Fruit fly (Drosophila melanogaster) whole organism, prepupa: Measurements from ENCODE around the gene CG10973.

Experiments used
- Blimp-1 ChIP-seq: fragments of 200-800 bp; sonication (Bioruptor generic); optimal IDR thresholded peaks from 3 replicates; lab custom pipeline; 2017; ENCODE audit warnings: missing biosample characterization, missing genetic modification characterization, mild to moderate bottlenecking, moderate library complexity, missing genetic modification reagents
- CG10669 ChIP-seq: fragments of 200-800 bp; sonication (Bioruptor generic); optimal IDR thresholded peaks from 3 replicates; lab custom pipeline; 2018; ENCODE audit warnings: missing biosample characterization, mild to moderate bottlenecking, missing genetic modification characterization, moderate library complexity
- CG11294 ChIP-seq: fragments of 200-800 bp; sonication (Bioruptor generic); IDR thresholded peaks from 2 replicates; pipeline ENCODE4 v1.3.6; 2022; ENCODE audit warnings: missing biosample characterization, missing genetic modification characterization
- CG11762 ChIP-seq: fragments of 200-800 bp; sonication (Bioruptor generic); optimal IDR thresholded peaks from 3 replicates; lab custom pipeline; 2016; ENCODE audit warnings: missing biosample characterization, missing genetic modification characterization; ENCODE audit not compliant: insufficient read depth
- CG11902 ChIP-seq: fragments of 200-800 bp; sonication (Bioruptor generic); optimal IDR thresholded peaks from 3 replicates; lab custom pipeline; 2016; ENCODE audit warnings: missing biosample characterization, missing genetic modification characterization
- CG15336 ChIP-seq: fragments of 200-800 bp; sonication (Bioruptor generic); IDR thresholded peaks from 2 replicates; pipeline ENCODE4 v1.3.6; 2022; ENCODE audit warnings: missing biosample characterization, missing genetic modification characterization
- CG1621 ChIP-seq: fragments of 200-800 bp; sonication (Bioruptor generic); optimal IDR thresholded peaks from 3 replicates; lab custom pipeline; 2018; ENCODE audit warnings: missing biosample characterization, mild to moderate bottlenecking, missing genetic modification characterization
- CG3032 ChIP-seq: fragments of 200-800 bp; optimal IDR thresholded peaks from 2 replicates; lab custom pipeline; 2019; ENCODE audit warnings: missing biosample characterization, mild to moderate bottlenecking, missing genetic modification characterization, moderate library complexity
- CG31627 ChIP-seq: fragments of 200-800 bp; sonication (Bioruptor generic); optimal IDR thresholded peaks from 3 replicates; lab custom pipeline; 2016; ENCODE audit warnings: missing biosample characterization, missing genetic modification characterization
- CG34406 ChIP-seq: fragments of 200-800 bp; sonication (Bioruptor generic); optimal IDR thresholded peaks from 3 replicates; lab custom pipeline; 2016; ENCODE audit warnings: missing biosample characterization, missing genetic modification characterization
- CG3919 ChIP-seq: fragments of 200-800 bp; sonication (Bioruptor generic); optimal IDR thresholded peaks from 3 replicates; lab custom pipeline; 2016; ENCODE audit warnings: missing biosample characterization, missing genetic modification characterization
- CG4318 ChIP-seq: fragments of 200-800 bp; sonication (Bioruptor generic); optimal IDR thresholded peaks from 3 replicates; lab custom pipeline; 2017; ENCODE audit warnings: missing biosample characterization, mild to moderate bottlenecking, missing genetic modification characterization
- CG6163 ChIP-seq: fragments of 200-800 bp; sonication (Bioruptor generic); IDR thresholded peaks from 3 replicates; pipeline ENCODE4 v1.3.6; 2022; ENCODE audit warnings: missing biosample characterization, missing genetic modification characterization
- CG6792 ChIP-seq: fragments of 200-800 bp; sonication (Bioruptor generic); optimal IDR thresholded peaks from 3 replicates; lab custom pipeline; 2016; ENCODE audit warnings: missing biosample characterization, missing genetic modification characterization
- CG6808 ChIP-seq: fragments of 200-800 bp; sonication (Bioruptor generic); optimal IDR thresholded peaks from 3 replicates; lab custom pipeline; 2017; ENCODE audit warnings: missing biosample characterization, missing genetic modification characterization, mild to moderate bottlenecking, moderate library complexity, missing genetic modification reagents
- CG6854 ChIP-seq: fragments of 200-800 bp; sonication (Bioruptor generic); optimal IDR thresholded peaks from 2 replicates; lab custom pipeline; 2017; ENCODE audit warnings: missing biosample characterization, mild to moderate bottlenecking, missing genetic modification characterization
- CG7368 ChIP-seq: fragments of 200-800 bp; sonication (Bioruptor generic); optimal IDR thresholded peaks from 3 replicates; lab custom pipeline; 2016; ENCODE audit warnings: missing biosample characterization, missing genetic modification characterization
- CG8119 ChIP-seq: fragments of 200-800 bp; sonication (Bioruptor generic); IDR thresholded peaks from 3 replicates; pipeline ENCODE4 v1.3.6; 2022; ENCODE audit warnings: missing biosample characterization, missing genetic modification characterization
- CG8319 ChIP-seq: fragments of 200-800 bp; sonication (Bioruptor generic); optimal IDR thresholded peaks from 3 replicates; lab custom pipeline; 2016; ENCODE audit warnings: missing biosample characterization, missing genetic modification characterization
- CG8632 ChIP-seq: fragments of 200-800 bp; sonication (Bioruptor generic); optimal IDR thresholded peaks from 3 replicates; lab custom pipeline; 2016; ENCODE audit warnings: missing biosample characterization, missing genetic modification characterization
- CG9139 ChIP-seq: fragments of 200-800 bp; sonication (Bioruptor generic); optimal IDR thresholded peaks from 3 replicates; lab custom pipeline; 2017; ENCODE audit warnings: missing biosample characterization, mild to moderate bottlenecking, missing genetic modification characterization
- Eip75B ChIP-seq: fragments of 200-800 bp; sonication (Bioruptor generic); optimal IDR thresholded peaks from 3 replicates; lab custom pipeline; 2016; ENCODE audit warnings: missing biosample characterization, missing genetic modification characterization
- Eip93F ChIP-seq: fragments of 200-800 bp; sonication (Bioruptor generic); optimal IDR thresholded peaks from 2 replicates; lab custom pipeline; 2016; ENCODE audit warnings: missing biosample characterization, mild to moderate bottlenecking, missing genetic modification characterization
- Ets21C ChIP-seq: fragments of 200-800 bp; sonication (Bioruptor generic); optimal IDR thresholded peaks from 3 replicates; lab custom pipeline; 2016; ENCODE audit warnings: missing biosample characterization, missing genetic modification characterization
- Ets96B ChIP-seq: fragments of 200-800 bp; optimal IDR thresholded peaks from 2 replicates; lab custom pipeline; 2019; ENCODE audit warnings: missing biosample characterization, mild to moderate bottlenecking, missing genetic modification characterization, moderate library complexity
- Gug ChIP-seq: fragments of 200-800 bp; sonication (Bioruptor generic); IDR thresholded peaks from 2 replicates; pipeline ENCODE4 v1.3.6; 2022; ENCODE audit warnings: missing biosample characterization, missing genetic modification characterization
- Hr38 ChIP-seq: sonication (Bioruptor generic); optimal IDR thresholded peaks from 2 replicates; lab custom pipeline; 2016; ENCODE audit warnings: missing biosample characterization, missing genetic modification characterization
- Hr39 ChIP-seq: fragments of 200-800 bp; sonication (Bioruptor generic); optimal IDR thresholded peaks from 2 replicates; lab custom pipeline; 2016; ENCODE audit warnings: missing biosample characterization, missing genetic modification characterization
- Lpt ChIP-seq: fragments of 200-800 bp; sonication (Bioruptor generic); optimal IDR thresholded peaks from 3 replicates; lab custom pipeline; 2016; ENCODE audit warnings: missing biosample characterization, missing genetic modification characterization
- Met ChIP-seq: fragments of 200-800 bp; sonication (Bioruptor generic); optimal IDR thresholded peaks from 3 replicates; lab custom pipeline; 2016; ENCODE audit warnings: missing biosample characterization, missing genetic modification characterization
- OdsH ChIP-seq: fragments of 200-800 bp; sonication (Bioruptor generic); optimal IDR thresholded peaks from 3 replicates; lab custom pipeline; 2016; ENCODE audit warnings: missing biosample characterization, missing genetic modification characterization
- Smox ChIP-seq: fragments of 200-800 bp; sonication (Bioruptor generic); optimal IDR thresholded peaks from 3 replicates; lab custom pipeline; 2016; ENCODE audit warnings: missing biosample characterization, missing genetic modification characterization
- Sox102F ChIP-seq: fragments of 200-800 bp; sonication (Bioruptor generic); optimal IDR thresholded peaks from 2 replicates; lab custom pipeline; 2016; ENCODE audit warnings: missing biosample characterization, mild to moderate bottlenecking, missing genetic modification characterization
- Sox14 ChIP-seq: fragments of 200-800 bp; sonication (Bioruptor generic); optimal IDR thresholded peaks from 3 replicates; lab custom pipeline; 2016; ENCODE audit warnings: missing biosample characterization, missing genetic modification characterization
- achi ChIP-seq: fragments of 200-800 bp; sonication (Bioruptor generic); optimal IDR thresholded peaks from 3 replicates; lab custom pipeline; 2016; ENCODE audit warnings: missing biosample characterization, missing genetic modification characterization
- acj6 ChIP-seq: fragments of 200-800 bp; sonication (Bioruptor generic); optimal IDR thresholded peaks from 3 replicates; lab custom pipeline; 2016; ENCODE audit warnings: missing biosample characterization, missing genetic modification characterization
- cyc ChIP-seq: fragments of 200-800 bp; sonication (Bioruptor generic); optimal IDR thresholded peaks from 3 replicates; lab custom pipeline; 2016; ENCODE audit warnings: missing biosample characterization, missing genetic modification characterization
- dac ChIP-seq: fragments of 200-800 bp; sonication (Bioruptor generic); optimal IDR thresholded peaks from 2 replicates; lab custom pipeline; 2017; ENCODE audit warnings: missing biosample characterization, mild to moderate bottlenecking, missing genetic modification characterization
- dsx ChIP-seq: fragments of 200-800 bp; optimal IDR thresholded peaks from 3 replicates; lab custom pipeline; 2019; ENCODE audit warnings: missing biosample characterization, mild to moderate bottlenecking, missing genetic modification characterization, moderate library complexity; ENCODE audit not compliant: poor library complexity, severe bottlenecking
- eg ChIP-seq: fragments of 200-800 bp; sonication (Bioruptor generic); IDR thresholded peaks from 3 replicates; pipeline ENCODE4 v1.3.6; 2022; ENCODE audit warnings: missing biosample characterization, missing genetic modification characterization
- esn ChIP-seq: fragments of 200-800 bp; sonication (Bioruptor generic); optimal IDR thresholded peaks from 2 replicates; lab custom pipeline; 2016; ENCODE audit warnings: missing biosample characterization, mild to moderate bottlenecking, missing genetic modification characterization, moderate library complexity
- fd85E ChIP-seq: fragments of 200-800 bp; sonication (Bioruptor generic); optimal IDR thresholded peaks from 3 replicates; lab custom pipeline; 2016; ENCODE audit warnings: missing biosample characterization, missing genetic modification characterization
- fkh ChIP-seq: fragments of 200-800 bp; sonication (Bioruptor generic); optimal IDR thresholded peaks from 3 replicates; lab custom pipeline; 2017; ENCODE audit warnings: missing biosample characterization, mild to moderate bottlenecking, missing genetic modification characterization, moderate library complexity
- net ChIP-seq: fragments of 200-800 bp; sonication (Bioruptor generic); optimal IDR thresholded peaks from 3 replicates; lab custom pipeline; 2016; ENCODE audit warnings: missing biosample characterization, missing genetic modification characterization
- pdm3 ChIP-seq: fragments of 200-800 bp; sonication (Bioruptor generic); optimal IDR thresholded peaks from 3 replicates; lab custom pipeline; 2016; ENCODE audit warnings: missing biosample characterization, missing genetic modification characterization
- salr ChIP-seq, 2 experiments: fragments of 200-800 bp; sonication (Bioruptor generic); optimal IDR thresholded peaks; 3 replicates each; lab custom pipeline; 2016 to 2018; ENCODE audit warnings: missing biosample characterization in 2 of 2, missing genetic modification characterization in 2 of 2, mild to moderate bottlenecking in 1 of 2
- spab ChIP-seq: fragments of 200-800 bp; sonication (Bioruptor generic); optimal IDR thresholded peaks from 2 replicates; lab custom pipeline; 2017; ENCODE audit warnings: missing biosample characterization, mild to moderate bottlenecking, missing genetic modification characterization, missing genetic modification reagents
- ss ChIP-seq, 2 experiments: fragments of 200-800 bp; sonication (Bioruptor generic); optimal IDR thresholded peaks; 2 replicates in 1 of 2; 3 replicates in 1 of 2; lab custom pipeline; 2017 to 2018; ENCODE audit warnings: mild to moderate bottlenecking in 2 of 2, missing biosample characterization in 2 of 2, missing genetic modification characterization in 2 of 2, moderate library complexity in 1 of 2
- svp ChIP-seq: fragments of 200-800 bp; sonication (Bioruptor generic); peaks from one replicate; lab custom pipeline; 2016; ENCODE audit warnings: missing biosample characterization, missing genetic modification characterization
- topi ChIP-seq: fragments of 200-800 bp; sonication (Bioruptor generic); optimal IDR thresholded peaks from 3 replicates; lab custom pipeline; 2016; ENCODE audit warnings: missing biosample characterization, missing genetic modification characterization
- vri ChIP-seq: fragments of 200-800 bp; sonication (Bioruptor generic); optimal IDR thresholded peaks from 3 replicates; lab custom pipeline; 2016; ENCODE audit warnings: missing biosample characterization, mild to moderate bottlenecking, missing genetic modification characterization

Gene CG10973

DNA sequence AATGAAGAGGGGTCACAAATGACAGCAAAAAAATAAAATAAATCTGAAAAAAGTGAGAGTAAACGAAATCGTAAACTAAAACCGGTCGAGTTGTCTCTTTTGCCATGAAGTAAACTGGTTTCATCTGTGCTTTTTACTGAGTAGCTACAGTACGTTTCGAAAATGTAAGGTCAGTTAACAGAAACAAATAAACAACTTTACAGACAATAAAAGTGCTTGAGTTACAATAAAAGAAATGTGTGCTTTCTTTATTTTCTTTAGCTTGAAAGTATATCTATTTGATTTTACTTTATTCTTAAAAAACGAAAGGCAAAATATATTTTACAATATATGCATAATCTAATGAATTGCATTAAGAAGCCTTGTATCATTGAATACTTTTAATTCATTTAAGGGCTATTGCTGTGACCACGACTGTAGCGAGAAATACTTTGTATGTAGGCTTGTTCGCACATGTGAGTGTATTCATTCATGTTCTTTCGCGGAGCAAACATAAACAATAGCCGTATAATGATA lies 38.4 kb upstream of the CG10973 start:
- TF ChIP-seq dac (GFP tag; lab: Kevin White, UChicago): peak; percentile 31
- TF ChIP-seq Met: peak; percentile 91
- peak; percentile 86 for TF ChIP-seq spab
- peak; percentile 90 for TF ChIP-seq CG8119 (GFP tag; lab: Robert Waterston, UW)
- peak; percentile 57 for TF ChIP-seq fd85E (GFP tag; lab: Kevin White, UChicago)
- peak; percentile 68 for TF ChIP-seq vri (GFP tag; lab: Kevin White, UChicago)
- peak; percentile 81 for TF ChIP-seq CG3919 (GFP tag; lab: Kevin White, UChicago)
- TF ChIP-seq CG6854 (GFP tag; lab: Kevin White, UChicago): peak; percentile 69
- peak; percentile 91 to 93 for TF ChIP-seq ss (GFP tag; optimal IDR thresholded peaks at IDR 0.05; lab: Kevin White, UChicago)
- peak; percentile 57 for TF ChIP-seq CG8319 (GFP tag; lab: Kevin White, UChicago)
- peak; percentile 81 for TF ChIP-seq CG9139
- peak; percentile 89 for TF ChIP-seq CG15336 (GFP tag; lab: Robert Waterston, UW)
- peak; percentile 97 for TF ChIP-seq Blimp-1 (GFP tag; lab: Kevin White, UChicago)
- TF ChIP-seq CG11294 (GFP tag; lab: Robert Waterston, UW): peak; percentile 15; the same call in 1 of the 2 replicates
- TF ChIP-seq CG8632: peak; percentile 85
- TF ChIP-seq eg: peak; percentile 80; the same call in 2 of the 3 replicates
- TF ChIP-seq svp: peak; percentile 93
- TF ChIP-seq dsx (GFP tag; lab: Kevin White, UChicago): peak; percentile 99
- peak; percentile 86 for TF ChIP-seq achi (GFP tag; lab: Kevin White, UChicago)
- TF ChIP-seq fkh (GFP tag; lab: Kevin White, UChicago): no peak
- peak; percentile 87 for TF ChIP-seq topi
- TF ChIP-seq Gug: peak; percentile 65
- peak; percentile 87 for TF ChIP-seq Smox (GFP tag; lab: Kevin White, UChicago)
- TF ChIP-seq CG11902 (GFP tag; lab: Kevin White, UChicago): peak; percentile 65
- TF ChIP-seq Sox102F (GFP tag; lab: Kevin White, UChicago): peak; percentile 86
- TF ChIP-seq net (GFP tag; lab: Kevin White, UChicago): peak; percentile 89
- TF ChIP-seq CG6808 (GFP tag; lab: Kevin White, UChicago): peak; percentile 91
- peak; percentile 38 to 87 for TF ChIP-seq salr (GFP tag; optimal IDR thresholded peaks at IDR 0.05; lab: Kevin White, UChicago)
- peak; percentile 74 for TF ChIP-seq CG31627 (GFP tag; lab: Kevin White, UChicago)
- TF ChIP-seq Ets96B (tag; lab: Kevin White, UChicago): peak; percentile 92
- TF ChIP-seq CG3032 (tag; lab: Kevin White, UChicago): peak; percentile 91
- peak; percentile 69 for TF ChIP-seq CG6163 (GFP tag; lab: Robert Waterston, UW)
- peak; percentile 90 for TF ChIP-seq Eip75B
- TF ChIP-seq acj6 (GFP tag; lab: Kevin White, UChicago): peak; percentile 86
- TF ChIP-seq CG34406 (GFP tag; lab: Kevin White, UChicago): peak; percentile 87
- TF ChIP-seq CG1621 (tag; lab: Kevin White, UChicago): peak; percentile 75
- peak; percentile 69 for TF ChIP-seq Hr39 (GFP tag; lab: Kevin White, UChicago)
- TF ChIP-seq Sox14: peak; percentile 88
- peak; percentile 70 for TF ChIP-seq CG7368 (GFP tag; lab: Kevin White, UChicago)
- TF ChIP-seq CG4318 (GFP tag; lab: Kevin White, UChicago): peak; percentile 55
- peak; percentile 85 for TF ChIP-seq CG6792 (GFP tag; lab: Kevin White, UChicago)
- peak; percentile 88 for TF ChIP-seq pdm3
- peak; percentile 85 for TF ChIP-seq CG10669 (GFP tag; lab: Kevin White, UChicago)
- peak; percentile 71 for TF ChIP-seq CG11762 (GFP tag; lab: Kevin White, UChicago)
- TF ChIP-seq Hr38 (GFP tag; lab: Kevin White, UChicago): no peak
- TF ChIP-seq OdsH (GFP tag; lab: Kevin White, UChicago): peak; percentile 84
- TF ChIP-seq esn (GFP tag; lab: Kevin White, UChicago): peak; percentile 91
- peak; percentile 68 for TF ChIP-seq Ets21C
- peak; percentile 77 for TF ChIP-seq Lpt (GFP tag; lab: Kevin White, UChicago)
- no peak for TF ChIP-seq Eip93F (GFP tag; lab: Kevin White, UChicago)
- peak; percentile 77 for TF ChIP-seq cyc (GFP tag; lab: Kevin White, UChicago)
